Fruit fly (Drosophila melanogaster) whole organism: Measurements from ENCODE around the gene Hr96.

ENCODE experiments used
- CG8478 ChIP-seq: fragments of >200 bp; optimal IDR thresholded peaks from 2 replicates; lab custom pipeline; 2018; ENCODE audit warnings: inconsistent platforms
- Dll ChIP-seq: fragments of >200 bp; optimal IDR thresholded peaks from 2 replicates; lab custom pipeline; 2017
- EcR ChIP-seq, 2 experiments: fragments of >200 bp; optimal IDR thresholded peaks; 2 replicates each; lab custom pipeline; 2017; ENCODE audit warnings: missing biosample characterization in 2 of 2, missing genetic modification characterization in 2 of 2, missing genetic modification reagents in 2 of 2
- pan ChIP-seq: fragments of >200 bp; optimal IDR thresholded peaks from 2 replicates; lab custom pipeline; 2017
- psq ChIP-seq: fragments of >200 bp; optimal IDR thresholded peaks from 2 replicates; lab custom pipeline; 2017
- usp ChIP-seq: fragments of >200 bp; optimal IDR thresholded peaks from 2 replicates; lab custom pipeline; 2017; ENCODE audit warnings: missing biosample characterization, missing genetic modification characterization, mixed read lengths

Gene Hr96

DNA sequence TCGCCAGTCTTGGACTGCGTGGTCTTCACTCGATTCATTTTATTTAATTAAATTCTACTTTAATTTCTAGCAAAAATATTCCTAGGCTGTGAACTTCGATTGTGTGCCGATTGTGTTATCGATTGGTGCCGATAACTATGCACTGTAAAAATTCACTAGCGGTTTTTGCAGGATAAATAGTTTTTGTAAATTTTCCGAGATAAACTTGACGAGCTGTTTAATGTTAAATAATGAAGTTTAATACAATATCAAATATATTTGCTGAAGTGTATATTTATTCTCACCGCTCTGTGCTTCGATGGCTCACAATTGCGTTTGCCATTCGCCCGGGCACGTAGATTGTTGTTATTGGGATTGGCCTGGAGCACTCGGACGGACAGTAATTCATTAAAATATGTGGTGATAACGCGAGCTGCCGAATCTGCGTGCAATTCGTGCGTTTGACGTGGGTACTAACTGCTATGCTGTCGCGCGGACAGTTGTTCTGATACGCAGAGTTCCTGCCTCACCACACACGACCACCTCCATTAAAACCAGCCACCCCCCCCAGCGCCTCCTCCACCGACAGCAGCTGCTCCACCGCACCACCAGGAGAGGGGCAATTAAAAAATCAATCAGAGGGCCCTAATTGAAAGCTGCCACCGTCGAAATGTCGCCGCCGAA is at the start of gene Hr96, which contains the start of gene EMC6:
Gene Hr96 (plus strand): TSS at position 341 of the 663 bp plus-strand sequence.
Gene EMC6 (minus strand): TSS at position 123 of the 663 bp plus-strand sequence.
- TF ChIP-seq usp (GFP tag; lab: Kevin White, UChicago) (no peak), pan (no peak), CG8478 (lab: Kevin White, UChicago) (no peak), EcR (GFP tag; optimal IDR thresholded peaks at IDR 0.05; lab: Kevin White, UChicago) (no peak), Dll (lab: Kevin White, UChicago) (no peak)

dm6 chr3R:24976144-24976543 is 48.9 kb upstream of the Hr96 start:
- TF ChIP-seq pan = no peak

DNA sequence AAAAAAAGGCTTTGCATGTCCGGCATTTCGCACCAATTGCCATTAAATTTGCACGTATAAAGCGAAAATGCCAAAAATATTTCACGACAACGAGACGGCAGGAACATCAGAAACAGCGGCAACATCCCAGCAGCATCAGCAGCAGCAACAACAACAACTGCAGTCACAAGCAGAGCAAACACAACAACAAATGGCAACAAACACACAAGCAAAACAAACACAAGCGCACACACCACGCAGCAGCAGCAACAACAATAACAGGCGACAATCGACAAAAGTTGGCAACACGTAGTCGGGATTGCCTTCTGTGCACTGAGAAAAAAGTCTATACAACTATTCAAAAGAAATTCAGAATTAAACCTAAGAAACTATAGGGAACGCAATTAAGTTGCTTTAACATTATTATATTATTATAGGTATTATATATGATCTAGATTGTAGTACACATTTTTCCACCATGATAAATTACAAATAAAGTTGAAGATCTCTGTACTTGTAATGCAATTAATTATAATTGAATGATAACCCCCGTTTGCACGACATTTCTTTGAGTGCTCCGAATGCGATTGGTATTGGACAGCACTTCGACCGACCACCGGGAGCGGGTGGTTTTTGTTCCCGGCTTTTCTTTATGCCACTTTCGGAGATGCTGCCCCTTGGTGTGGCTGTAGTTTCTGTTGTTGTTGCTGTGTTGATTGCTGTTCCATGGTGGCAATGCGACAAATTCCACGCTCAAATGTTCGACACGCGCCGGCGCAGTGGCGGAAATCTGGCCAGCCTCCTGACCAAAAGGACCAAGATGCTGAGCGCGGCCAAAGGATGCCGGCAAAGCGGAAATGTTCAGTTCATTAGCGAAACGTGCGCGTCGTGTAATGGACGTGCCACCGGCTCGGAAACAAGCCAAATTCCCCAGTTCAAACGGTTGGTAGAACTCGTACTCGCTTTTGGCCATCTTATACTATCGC is 41.2 kb upstream of the Hr96 start, which contains the start of gene tnc:
Gene tnc (plus strand): TSS at position 848 of the 965 bp plus-strand sequence.
- no peak for TF ChIP-seq pan
- TF ChIP-seq Dll (lab: Kevin White, UChicago) = no peak
- no peak for TF ChIP-seq CG8478 (lab: Kevin White, UChicago)
- no peak for TF ChIP-seq psq
- TF ChIP-seq usp (GFP tag; lab: Kevin White, UChicago) = no peak
- no peak for TF ChIP-seq EcR (GFP tag; optimal IDR thresholded peaks at IDR 0.05; lab: Kevin White, UChicago)

DNA sequence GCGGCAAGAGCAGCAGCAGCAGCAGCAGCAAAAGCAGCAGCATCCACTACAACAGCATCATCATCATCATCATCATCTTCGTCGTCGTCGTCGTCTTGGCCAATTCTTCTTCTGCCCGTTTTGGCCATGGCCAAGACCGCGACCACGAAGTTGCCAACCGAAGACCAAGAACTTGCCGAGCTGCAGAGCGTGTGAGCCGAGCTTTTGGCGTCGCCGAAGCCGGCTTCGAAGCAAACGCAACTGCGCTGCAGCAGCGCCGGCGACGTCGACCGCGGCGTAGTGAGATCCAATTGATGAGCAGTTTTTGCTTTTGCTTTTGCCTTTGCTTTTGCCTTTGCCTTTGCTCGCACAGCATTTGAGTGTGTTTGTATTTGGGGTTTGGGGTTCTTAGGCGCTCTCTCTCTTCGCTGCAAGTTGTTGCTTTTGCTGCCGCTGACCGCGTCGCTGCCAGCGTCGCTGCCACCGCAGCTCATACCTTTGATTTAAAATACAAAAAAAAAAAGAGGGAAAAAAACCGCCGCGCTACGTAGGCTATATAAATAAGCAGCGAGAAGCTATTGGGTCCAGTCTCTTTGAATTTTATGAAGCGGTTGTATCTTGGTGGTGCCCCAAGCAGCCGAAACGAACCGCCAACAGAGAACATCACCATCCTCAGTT is 39.9 kb upstream of the Hr96 start:
- no peak for TF ChIP-seq pan
- TF ChIP-seq EcR (GFP tag; optimal IDR thresholded peaks at IDR 0.05; lab: Kevin White, UChicago) = no peak
- TF ChIP-seq CG8478 (lab: Kevin White, UChicago) = no peak
- TF ChIP-seq psq = no peak
- no peak for TF ChIP-seq usp (GFP tag; lab: Kevin White, UChicago)
- no peak for TF ChIP-seq Dll (lab: Kevin White, UChicago)

- TF ChIP-seq EcR (GFP tag; optimal IDR thresholded peaks at IDR 0.05; lab: Kevin White, UChicago) = no peak
- TF ChIP-seq pan = no peak
- TF ChIP-seq psq = no peak
- no peak for TF ChIP-seq Dll (lab: Kevin White, UChicago)
Observed at dm6 chr3R:24996502-24996901, 28.5 kb upstream of the Hr96 start.

DNA sequence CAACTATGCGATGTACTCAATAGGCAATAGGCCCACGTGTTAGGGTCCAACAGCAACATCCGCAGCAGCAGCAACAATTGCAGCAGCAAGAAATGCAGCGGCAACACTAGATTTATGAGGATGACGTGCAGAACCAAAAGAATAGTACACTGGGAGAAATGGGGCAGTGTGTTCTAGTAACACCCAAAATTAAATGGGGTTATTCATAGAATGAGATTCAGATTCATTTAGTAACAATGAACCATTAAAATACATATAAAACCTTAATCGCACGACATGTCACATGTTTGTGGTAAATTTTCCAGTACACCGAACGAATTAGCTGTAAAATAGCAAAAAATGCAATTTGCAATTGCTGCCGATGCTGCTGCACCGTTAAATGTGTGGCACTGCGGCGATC is 27.7 kb upstream of the Hr96 start:
- TF ChIP-seq pan = no peak
- no peak for TF ChIP-seq CG8478 (lab: Kevin White, UChicago)
- no peak for TF ChIP-seq psq
- TF ChIP-seq Dll (lab: Kevin White, UChicago) = no peak
- no peak for TF ChIP-seq usp (GFP tag; lab: Kevin White, UChicago)
- no peak for TF ChIP-seq EcR (GFP tag; optimal IDR thresholded peaks at IDR 0.05; lab: Kevin White, UChicago)

dm6 chr3R:24999575-24999974 is 25.5 kb upstream of the Hr96 start:
- TF ChIP-seq usp (GFP tag; lab: Kevin White, UChicago) (no peak), EcR (GFP tag; optimal IDR thresholded peaks at IDR 0.05; lab: Kevin White, UChicago) (no peak), pan (no peak), Dll (lab: Kevin White, UChicago) (no peak), psq (no peak), CG8478 (lab: Kevin White, UChicago) (no peak)

DNA sequence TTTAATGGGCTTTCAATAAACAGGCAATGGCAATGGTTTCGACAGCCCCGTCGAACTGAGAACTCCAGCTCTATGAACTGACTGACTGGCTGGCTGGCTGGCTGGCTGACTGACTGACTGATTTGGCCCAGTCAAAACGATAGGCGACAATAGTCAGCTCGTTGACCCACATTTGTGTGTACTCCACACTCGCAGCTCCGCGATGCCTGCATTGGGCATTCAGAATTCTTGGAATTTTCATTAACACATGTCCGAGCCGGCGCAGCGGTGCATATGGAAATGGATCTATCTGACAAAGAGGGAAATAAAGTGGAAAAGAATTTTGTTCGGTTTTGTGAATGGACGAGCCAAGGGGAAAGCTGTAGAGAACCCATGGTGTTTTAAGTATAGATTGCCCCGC is 22.8 kb upstream of the Hr96 start:
- TF ChIP-seq psq = no peak
- no peak for TF ChIP-seq Dll (lab: Kevin White, UChicago)
- TF ChIP-seq EcR (GFP tag; optimal IDR thresholded peaks at IDR 0.05; lab: Kevin White, UChicago) = no peak

DNA sequence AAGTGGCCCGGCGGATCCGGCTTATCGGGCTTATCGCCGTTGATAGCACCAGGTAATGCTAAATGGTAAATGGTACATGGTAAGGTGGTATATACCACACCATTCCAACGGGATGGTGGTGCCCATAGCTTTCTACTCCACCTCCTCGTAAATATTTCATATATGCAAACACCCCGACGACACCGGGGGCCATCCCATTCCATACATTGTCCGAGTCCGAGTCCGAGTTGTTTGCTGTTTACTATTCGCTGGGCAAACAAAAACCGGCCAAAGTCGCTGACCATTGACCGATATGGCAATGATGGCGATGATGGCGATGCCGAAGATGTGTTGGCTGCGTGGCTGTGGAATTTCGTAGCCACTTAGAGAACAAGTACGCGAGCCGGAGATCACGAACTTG is 21.0 kb upstream of the Hr96 start:
- TF ChIP-seq psq (no peak), usp (GFP tag; lab: Kevin White, UChicago) (no peak)

dm6 chr3R:25004763-25005162 is 20.3 kb upstream of the Hr96 start:
- no peak for TF ChIP-seq psq
- TF ChIP-seq CG8478 (lab: Kevin White, UChicago) = no peak
- TF ChIP-seq usp (GFP tag; lab: Kevin White, UChicago) = no peak
- TF ChIP-seq pan = no peak
- TF ChIP-seq Dll (lab: Kevin White, UChicago) = no peak
- peak in 1 of 2 experiments; percentile 23 for TF ChIP-seq EcR (GFP tag; optimal IDR thresholded peaks at IDR 0.05; lab: Kevin White, UChicago)

DNA sequence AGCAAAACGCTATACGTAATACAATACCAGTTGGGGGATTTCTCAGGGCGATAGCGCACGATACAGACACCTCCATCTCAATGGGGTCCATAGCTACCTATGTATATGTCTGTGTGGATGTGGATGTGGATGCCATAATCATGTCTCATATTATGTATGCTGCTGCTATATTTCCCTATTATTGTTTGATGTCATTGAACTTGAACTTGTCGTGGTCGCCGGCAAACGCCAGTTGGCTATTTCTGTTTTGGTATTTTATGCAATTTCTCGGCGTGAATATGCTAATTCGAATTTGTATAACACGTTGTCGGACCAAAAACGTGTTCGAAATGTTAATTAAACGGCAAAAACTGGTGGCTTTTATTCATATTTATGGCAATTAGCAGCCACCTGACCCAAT is 19.3 kb upstream of the Hr96 start:
- TF ChIP-seq psq (no peak), CG8478 (lab: Kevin White, UChicago) (no peak), pan (no peak), EcR (GFP tag; optimal IDR thresholded peaks at IDR 0.05; lab: Kevin White, UChicago) (no peak), Dll (lab: Kevin White, UChicago) (no peak), usp (GFP tag; lab: Kevin White, UChicago) (no peak)
